Fruit fly (Drosophila melanogaster) Kc167 (cell line): ENCODE measurements around the gene CG18641.

ENCODE experiments used
- Myc ChIP-seq: fragments of >200 bp; optimal IDR thresholded peaks from 2 replicates; lab custom pipeline; 2017; ENCODE audit warnings: missing external identifiers
- Sin3A ChIP-seq: fragments of >200 bp; optimal IDR thresholded peaks from 2 replicates; lab custom pipeline; 2018; ENCODE audit warnings: missing external identifiers
- h ChIP-seq: fragments of >200 bp; optimal IDR thresholded peaks from 3 replicates; lab custom pipeline; 2018; ENCODE audit warnings: missing external identifiers
- insv ChIP-seq: fragments of >200 bp; optimal IDR thresholded peaks from 3 replicates; lab custom pipeline; 2018; ENCODE audit warnings: missing external identifiers
- psq ChIP-seq: fragments of >200 bp; optimal IDR thresholded peaks from 2 replicates; lab custom pipeline; 2017; ENCODE audit warnings: missing external identifiers
- ttk ChIP-seq: sonication (Bioruptor generic); optimal IDR thresholded peaks from 2 replicates; lab custom pipeline; 2017; ENCODE audit warnings: missing external identifiers

DNA sequence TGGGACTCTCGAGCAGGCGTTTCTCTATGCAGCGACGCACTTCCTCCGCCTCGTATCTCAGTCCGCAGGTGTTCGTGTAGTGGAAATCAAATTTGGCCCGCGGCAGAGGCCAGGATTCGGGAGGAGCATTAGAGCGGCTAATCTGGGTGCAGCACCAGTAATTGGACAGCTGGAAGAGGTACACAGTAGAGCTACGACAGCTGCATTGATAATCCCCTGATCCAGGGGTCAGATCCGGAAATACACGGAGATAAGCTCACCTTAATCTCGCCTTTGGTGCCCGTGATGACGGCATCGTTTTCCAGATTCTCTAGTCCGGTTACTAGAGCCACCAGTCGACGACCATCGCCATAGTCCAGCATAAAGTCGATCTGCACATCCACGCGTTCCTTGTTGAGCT is 44.8 kb downstream of the CG18641 start:
- TF ChIP-seq Sin3A (lab: Kevin White, UChicago), result no peak
- TF ChIP-seq psq (lab: Kevin White, UChicago), result no peak
- no peak for TF ChIP-seq h
- TF ChIP-seq Myc (lab: Kevin White, UChicago), result no peak
- TF ChIP-seq insv (lab: Kevin White, UChicago), result no peak
- no peak for TF ChIP-seq ttk
